Worm (Caenorhabditis elegans): Measurements from ENCODE around the gene ZK1307.1.

ce11 chrII:9656210-9656755 is 903 bp upstream of the ZK1307.1 start, which contains the start of gene gstk-1:
- TF ChIP-seq tab-1 (GFP tag; IDR thresholded peaks at IDR 0.05) = no peak
- no peak for TF ChIP-seq med-1 (GFP tag; optimal IDR thresholded peaks at IDR 0.05; ENCODE audit: insufficient read depth)
- TF ChIP-seq klf-2 (GFP tag; conservative IDR thresholded peaks at IDR 0.05) = no peak
- TF ChIP-seq cog-1 (tag; optimal IDR thresholded peaks at IDR 0.05) = no peak
- no peak for TF ChIP-seq ztf-29 (GFP tag; IDR thresholded peaks at IDR 0.05)
- TF ChIP-seq ztf-23 (GFP tag; IDR thresholded peaks at IDR 0.05) = no peak
